Worm (Caenorhabditis elegans) whole organism, young adult: ENCODE measurements around the gene Y7A5A.1.
A peak's percentile ranks its signal among the peaks of the same experiment; 100 is the strongest.

Experiments
- F23B12.7 ChIP-seq: sonication (generic microtip); optimal IDR thresholded peaks from 2 replicates; lab custom pipeline; 2017; ENCODE audit warnings: missing genetic modification characterization, mild to moderate bottlenecking, missing compliant biosample characterization, antibody characterized with exemption, moderate library complexity; ENCODE audit not compliant: insufficient read depth
- F33H1.4 ChIP-seq: fragments of 200-800 bp; sonication (Bioruptor generic); IDR thresholded peaks from 2 replicates; pipeline ENCODE4 v1.3.6; 2022; ENCODE audit warnings: missing genetic modification reagents, missing genetic modification characterization, missing compliant biosample characterization
- F39B2.1 ChIP-seq: fragments of 200-800 bp; sonication (Bioruptor generic); IDR thresholded peaks from 2 replicates; pipeline ENCODE4 v1.3.6; 2022; ENCODE audit warnings: missing genetic modification reagents, missing genetic modification characterization, missing compliant biosample characterization
- F57C9.4 ChIP-seq: sonication (generic microtip); optimal IDR thresholded peaks from 2 replicates; lab custom pipeline; 2017; ENCODE audit warnings: mild to moderate bottlenecking, missing genetic modification characterization, missing compliant biosample characterization
- T07F8.4 ChIP-seq: sonication (generic microtip); optimal IDR thresholded peaks from 2 replicates; lab custom pipeline; 2016; ENCODE audit warnings: mild to moderate bottlenecking, missing genetic modification characterization, moderate library complexity, missing compliant biosample characterization
- T26A5.8 ChIP-seq: sonication (generic microtip); optimal IDR thresholded peaks from 2 replicates; lab custom pipeline; 2016; ENCODE audit warnings: missing genetic modification characterization, missing compliant biosample characterization
- Y53F4B.3 ChIP-seq: fragments of 200-800 bp; sonication (Bioruptor generic); IDR thresholded peaks from 2 replicates; pipeline ENCODE4 v1.3.6; 2022; ENCODE audit warnings: missing genetic modification reagents, missing genetic modification characterization, missing compliant biosample characterization
- Y79H2A.3 ChIP-seq: fragments of 200-800 bp; sonication (Bioruptor generic); conservative IDR thresholded peaks from 2 replicates; pipeline ENCODE4 v1.3.6; 2022; ENCODE audit warnings: missing genetic modification reagents, missing genetic modification characterization, missing compliant biosample characterization
- ZK185.1 ChIP-seq: sonication (generic microtip); optimal IDR thresholded peaks from 2 replicates; lab custom pipeline; 2016; ENCODE audit warnings: mild to moderate bottlenecking, missing genetic modification characterization, missing compliant biosample characterization; ENCODE audit not compliant: poor library complexity, severe bottlenecking
- akir-1 ChIP-seq: fragments of 200-800 bp; sonication (Bioruptor generic); optimal IDR thresholded peaks from 2 replicates; lab custom pipeline; 2018; ENCODE audit warnings: mild to moderate bottlenecking, missing genetic modification characterization, moderate library complexity, missing compliant biosample characterization
- ama-1 ChIP-seq, 3 experiments: fragments of 150-350 bp in 1 of 3; sonication (generic microtip) in 2 of 3; optimal IDR thresholded peaks; 2 replicates each; lab custom pipeline; 2014 to 2018; ENCODE audit warnings: missing biosample characterization in 2 of 3, missing genetic modification characterization in 2 of 3, missing genetic modification reagents in 2 of 3
- aptf-2 ChIP-seq: fragments of 200-800 bp; sonication (Bioruptor generic); conservative IDR thresholded peaks from 2 replicates; pipeline ENCODE4 v1.3.6; 2022; ENCODE audit warnings: missing genetic modification reagents, missing genetic modification characterization, missing compliant biosample characterization
- athp-1 ChIP-seq: sonication (generic microtip); optimal IDR thresholded peaks from 2 replicates; lab custom pipeline; 2017; ENCODE audit warnings: mild to moderate bottlenecking, missing genetic modification characterization, missing compliant biosample characterization
- attf-3 ChIP-seq: fragments of 200-800 bp; sonication (Bioruptor generic); conservative IDR thresholded peaks from 2 replicates; pipeline ENCODE4 v1.3.6; 2022; ENCODE audit warnings: missing genetic modification reagents, missing genetic modification characterization, missing compliant biosample characterization
- attf-5 ChIP-seq: fragments of 200-800 bp; sonication (Bioruptor generic); optimal IDR thresholded peaks from 2 replicates; lab custom pipeline; 2018; ENCODE audit warnings: mild to moderate bottlenecking, missing genetic modification characterization, missing compliant biosample characterization
- attf-6 ChIP-seq: fragments of 200-800 bp; sonication (Bioruptor generic); IDR thresholded peaks from 2 replicates; pipeline ENCODE4 v1.3.6; 2022; ENCODE audit warnings: missing genetic modification reagents, missing genetic modification characterization, missing compliant biosample characterization
- cebp-2 ChIP-seq: fragments of 200-800 bp; sonication (Bioruptor generic); IDR thresholded peaks from 2 replicates; pipeline ENCODE4 v1.3.6; 2022; ENCODE audit warnings: missing genetic modification characterization, missing compliant biosample characterization
- ceh-100 ChIP-seq: fragments of 200-800 bp; sonication (Bioruptor generic); IDR thresholded peaks from 2 replicates; pipeline ENCODE4 v1.3.6; 2022; ENCODE audit warnings: missing genetic modification reagents, missing genetic modification characterization, missing compliant biosample characterization
- ceh-27 ChIP-seq: fragments of 200-800 bp; sonication (Bioruptor generic); optimal IDR thresholded peaks from 2 replicates; lab custom pipeline; 2018; ENCODE audit warnings: mild to moderate bottlenecking, missing genetic modification characterization, moderate library complexity, missing compliant biosample characterization
- ceh-58 ChIP-seq: fragments of 200-800 bp; sonication (Bioruptor generic); IDR thresholded peaks from 2 replicates; pipeline ENCODE4 v1.3.6; 2022; ENCODE audit warnings: missing genetic modification characterization, missing compliant biosample characterization
- chd-7 ChIP-seq: sonication (generic microtip); optimal IDR thresholded peaks from 2 replicates; lab custom pipeline; 2016; ENCODE audit warnings: mild to moderate bottlenecking, missing genetic modification characterization, moderate library complexity, missing compliant biosample characterization
- egl-44 ChIP-seq: fragments of 200-800 bp; sonication (Bioruptor generic); IDR thresholded peaks from 2 replicates; pipeline ENCODE4 v1.3.6; 2022; ENCODE audit warnings: missing genetic modification reagents, missing genetic modification characterization, missing compliant biosample characterization
- ekl-4 ChIP-seq: fragments of 200-800 bp; sonication (Bioruptor generic); IDR thresholded peaks from 2 replicates; pipeline ENCODE4 v1.3.6; 2022; ENCODE audit warnings: missing genetic modification reagents, missing genetic modification characterization, missing compliant biosample characterization
- fkh-3 ChIP-seq: sonication (generic microtip); optimal IDR thresholded peaks from 2 replicates; lab custom pipeline; 2016; ENCODE audit warnings: mild to moderate bottlenecking, missing genetic modification characterization, missing compliant biosample characterization
- gei-17 ChIP-seq: fragments of 200-800 bp; sonication (Bioruptor generic); optimal IDR thresholded peaks from 2 replicates; lab custom pipeline; 2018; ENCODE audit warnings: mild to moderate bottlenecking, missing genetic modification characterization, missing compliant biosample characterization
- him-1 ChIP-seq: sonication (generic microtip); optimal IDR thresholded peaks from 2 replicates; lab custom pipeline; 2016; ENCODE audit warnings: missing genotype, missing genetic modification reagents, missing genetic modification characterization, missing compliant biosample characterization
- hlh-26 ChIP-seq: fragments of 200-800 bp; sonication (Bioruptor generic); conservative IDR thresholded peaks from 2 replicates; pipeline ENCODE4 v1.3.6; 2022; ENCODE audit warnings: missing genetic modification reagents, missing genetic modification characterization, missing compliant biosample characterization
- hmg-1.2 ChIP-seq: fragments of 200-800 bp; sonication (Bioruptor generic); IDR thresholded peaks from 2 replicates; pipeline ENCODE4 v1.3.6; 2022; ENCODE audit warnings: missing genetic modification reagents, missing genetic modification characterization, missing compliant biosample characterization
- let-607 ChIP-seq, 2 experiments: fragments of 200-800 bp in 1 of 2; sonication (Bioruptor generic) in 1 of 2; sonication (generic microtip) in 1 of 2; optimal IDR thresholded peaks; 2 replicates each; lab custom pipeline; 2016 to 2018; ENCODE audit warnings: mild to moderate bottlenecking in 2 of 2, missing compliant biosample characterization in 2 of 2, missing genetic modification characterization in 2 of 2, moderate library complexity in 2 of 2, missing genotype in 1 of 2
- lin-26 ChIP-seq: fragments of 200-800 bp; sonication (Bioruptor generic); IDR thresholded peaks from 2 replicates; pipeline ENCODE4 v1.3.6; 2022; ENCODE audit warnings: missing genetic modification reagents, missing genetic modification characterization, missing compliant biosample characterization
- lin-40 ChIP-seq: sonication (generic microtip); optimal IDR thresholded peaks from 2 replicates; lab custom pipeline; 2016; ENCODE audit warnings: missing genetic modification characterization, mild to moderate bottlenecking, missing compliant biosample characterization, missing genotype, missing genetic modification reagents
- lir-1 ChIP-seq: fragments of 200-800 bp; sonication (Bioruptor generic); conservative IDR thresholded peaks from 2 replicates; pipeline ENCODE4 v1.3.6; 2022; ENCODE audit warnings: missing genetic modification reagents, missing genetic modification characterization, missing compliant biosample characterization
- lsl-1 ChIP-seq: fragments of 200-800 bp; sonication (Bioruptor generic); optimal IDR thresholded peaks from 2 replicates; lab custom pipeline; 2018; ENCODE audit warnings: mild to moderate bottlenecking, missing genetic modification characterization, moderate library complexity, missing compliant biosample characterization
- mcd-1 ChIP-seq: fragments of 200-800 bp; sonication (Bioruptor generic); IDR thresholded peaks from 2 replicates; pipeline ENCODE4 v1.3.6; 2022; ENCODE audit warnings: missing genetic modification reagents, missing genetic modification characterization, missing compliant biosample characterization
- mel-28 ChIP-seq: sonication (generic microtip); optimal IDR thresholded peaks from 2 replicates; lab custom pipeline; 2016; ENCODE audit warnings: borderline replicate concordance, mild to moderate bottlenecking, missing genetic modification characterization, missing compliant biosample characterization
- nhr-27 ChIP-seq: fragments of 200-800 bp; sonication (Bioruptor generic); optimal IDR thresholded peaks from 2 replicates; lab custom pipeline; 2018; ENCODE audit warnings: mild to moderate bottlenecking, missing genetic modification characterization, moderate library complexity, missing compliant biosample characterization
- nhr-80 ChIP-seq: sonication (generic microtip); optimal IDR thresholded peaks from 2 replicates; lab custom pipeline; 2016; ENCODE audit warnings: missing genetic modification characterization, missing compliant biosample characterization
- nhr-90 ChIP-seq: sonication (generic microtip); optimal IDR thresholded peaks from 2 replicates; lab custom pipeline; 2016; ENCODE audit warnings: missing genotype, mild to moderate bottlenecking, missing genetic modification characterization, missing compliant biosample characterization
- pbrm-1 ChIP-seq: fragments of 200-800 bp; sonication (Bioruptor generic); IDR thresholded peaks from 2 replicates; pipeline ENCODE4 v1.3.6; 2022; ENCODE audit warnings: missing genetic modification reagents, missing genetic modification characterization, missing compliant biosample characterization
- repo-1 ChIP-seq: sonication (generic microtip); optimal IDR thresholded peaks from 2 replicates; lab custom pipeline; 2017; ENCODE audit warnings: mild to moderate bottlenecking, missing genetic modification characterization, missing compliant biosample characterization
- sdz-38 ChIP-seq: sonication (generic microtip); optimal IDR thresholded peaks from 2 replicates; lab custom pipeline; 2016; ENCODE audit warnings: missing genotype, missing genetic modification characterization, missing compliant biosample characterization
- sea-2 ChIP-seq: fragments of 200-800 bp; sonication (Bioruptor generic); IDR thresholded peaks from 2 replicates; pipeline ENCODE4 v1.3.6; 2022; ENCODE audit warnings: missing genetic modification characterization, missing compliant biosample characterization
- snpc-1.1 ChIP-seq: sonication (generic microtip); optimal IDR thresholded peaks from 2 replicates; lab custom pipeline; 2017; ENCODE audit warnings: missing genetic modification characterization, mild to moderate bottlenecking, missing compliant biosample characterization, antibody characterized with exemption, moderate library complexity, missing genotype, missing genetic modification reagents; ENCODE audit not compliant: insufficient read depth
- tbx-9 ChIP-seq: sonication (generic microtip); optimal IDR thresholded peaks from 2 replicates; lab custom pipeline; 2016; ENCODE audit warnings: borderline replicate concordance, missing genetic modification characterization, inconsistent platforms, missing compliant biosample characterization
- tlf-1 ChIP-seq: fragments of 200-800 bp; sonication (Bioruptor generic); optimal IDR thresholded peaks from 2 replicates; lab custom pipeline; 2018; ENCODE audit warnings: mild to moderate bottlenecking, missing genetic modification characterization, missing compliant biosample characterization
- unc-130 ChIP-seq: sonication (generic microtip); optimal IDR thresholded peaks from 2 replicates; lab custom pipeline; 2016; ENCODE audit warnings: missing genetic modification reagents, missing genetic modification characterization, missing compliant biosample characterization
- zfh-2 ChIP-seq: fragments of 200-800 bp; sonication (Bioruptor generic); conservative IDR thresholded peaks from 2 replicates; pipeline ENCODE4 v1.3.6; 2022; ENCODE audit warnings: missing genetic modification reagents, missing genetic modification characterization, missing compliant biosample characterization
- ztf-25 ChIP-seq: fragments of 200-800 bp; sonication (Bioruptor generic); IDR thresholded peaks from 2 replicates; pipeline ENCODE4 v1.3.6; 2022; ENCODE audit warnings: missing genetic modification reagents, missing genetic modification characterization, missing compliant biosample characterization
- ztf-6 ChIP-seq: fragments of 200-800 bp; sonication (Bioruptor generic); IDR thresholded peaks from 2 replicates; pipeline ENCODE4 v1.3.6; 2022; ENCODE audit warnings: missing genetic modification reagents, missing genetic modification characterization, missing compliant biosample characterization

Y7A5A.1 gene

DNA sequence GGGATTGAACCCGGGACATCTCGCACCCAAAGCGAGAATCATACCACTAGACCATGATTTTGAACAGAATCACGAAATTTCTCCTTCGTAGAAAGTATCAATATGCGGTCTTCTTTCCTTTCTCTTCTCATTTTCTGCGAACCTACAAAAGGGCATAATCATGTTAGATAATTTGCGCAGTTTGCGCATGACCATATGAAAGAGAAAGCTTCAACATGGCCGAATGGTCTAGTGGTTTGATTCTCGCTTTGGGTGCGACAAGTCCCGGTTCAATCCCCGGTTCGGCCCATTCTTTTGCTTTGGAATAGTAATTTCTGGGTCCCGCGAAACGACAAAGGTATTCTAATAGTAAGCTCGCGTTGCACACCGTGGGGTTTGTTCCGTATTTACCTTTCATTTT lies 23.5 kb downstream of the Y7A5A.1 start (continued):
- no peak for TF ChIP-seq repo-1 (tag; lab: Kevin White, UChicago)
- TF ChIP-seq zfh-2 (GFP tag; lab: Robert Waterston, UW) = no peak
- TF ChIP-seq T07F8.4 = no peak
- no peak for TF ChIP-seq aptf-2 (GFP tag; lab: Robert Waterston, UW)
- no peak for TF ChIP-seq athp-1 (tag; lab: Kevin White, UChicago)
- TF ChIP-seq attf-5 (GFP tag; lab: Kevin White, UChicago) = no peak
- no peak for TF ChIP-seq akir-1
- no peak for TF ChIP-seq fkh-3
- TF ChIP-seq tlf-1 = no peak
- TF ChIP-seq unc-130 (GFP tag; lab: Kevin White, UChicago) = no peak
- no peak for TF ChIP-seq pbrm-1
- no peak for TF ChIP-seq cebp-2 (GFP tag; lab: Robert Waterston, UW)
- peak; percentile 9 for TF ChIP-seq lin-40 (tag; lab: Kevin White, UChicago)
- no peak for TF ChIP-seq attf-3
- TF ChIP-seq him-1 = no peak
- no peak for TF ChIP-seq F39B2.1 (GFP tag; lab: Robert Waterston, UW)
- 0 out of 2 replicates have a peak, but pooled peaks have one; percentile 10 for TF ChIP-seq ceh-100 (GFP tag; lab: Robert Waterston, UW)
- TF ChIP-seq lir-1 (GFP tag; lab: Robert Waterston, UW) = no peak
- no peak for TF ChIP-seq nhr-27
- TF ChIP-seq nhr-80 (tag; lab: Kevin White, UChicago) = no peak
- TF ChIP-seq hlh-26 = no peak
- TF ChIP-seq F57C9.4 (tag; lab: Kevin White, UChicago) = no peak
- no peak for TF ChIP-seq lsl-1 (GFP tag; lab: Kevin White, UChicago)
- TF ChIP-seq sea-2 (GFP tag; lab: Robert Waterston, UW) = no peak
- no peak for TF ChIP-seq nhr-90 (tag; lab: Kevin White, UChicago)
- no peak for TF ChIP-seq ceh-58 (GFP tag; lab: Robert Waterston, UW)
- no peak for TF ChIP-seq chd-7
- TF ChIP-seq mcd-1 = 0 out of 2 replicates have a peak, but pooled peaks have one; percentile 17
- TF ChIP-seq ztf-25 (GFP tag; lab: Robert Waterston, UW) = no peak
- TF ChIP-seq Y79H2A.3 (GFP tag; lab: Robert Waterston, UW) = no peak
- peak; percentile 35; the same call in 1 of the 2 replicates for TF ChIP-seq lin-26 (GFP tag; lab: Robert Waterston, UW)
- TF ChIP-seq F33H1.4 (GFP tag; lab: Robert Waterston, UW) = no peak
- no peak for TF ChIP-seq tbx-9 (tag; lab: Kevin White, UChicago)
- TF ChIP-seq sdz-38 (tag; lab: Kevin White, UChicago) = no peak
- TF ChIP-seq let-607 (tag; optimal IDR thresholded peaks at IDR 0.05; lab: Kevin White, UChicago) = no peak
- no peak for TF ChIP-seq ztf-6
- TF ChIP-seq T26A5.8 (tag; lab: Kevin White, UChicago) = no peak
- no peak for TF ChIP-seq mel-28 (tag; lab: Kevin White, UChicago)
- no peak for TF ChIP-seq Y53F4B.3 (GFP tag; lab: Robert Waterston, UW)
- no peak for TF ChIP-seq snpc-1.1
- TF ChIP-seq ekl-4 = no peak
- TF ChIP-seq F23B12.7 = no peak
- no peak for TF ChIP-seq egl-44 (GFP tag; lab: Robert Waterston, UW)
- TF ChIP-seq attf-6 (GFP tag; lab: Robert Waterston, UW) = peak; percentile 41
- peak; percentile 56 for TF ChIP-seq ZK185.1 (tag; lab: Kevin White, UChicago)
- no peak for TF ChIP-seq ceh-27
- no peak for TF ChIP-seq ama-1 (optimal IDR thresholded peaks at IDR 0.05; lab: Kevin White, UChicago)
- no peak for TF ChIP-seq ama-1 (GFP tag; optimal IDR thresholded peaks at IDR 0.05; lab: Kevin White, UChicago)
- peak; percentile 36 for TF ChIP-seq hmg-1.2 (GFP tag; lab: Robert Waterston, UW)
- TF ChIP-seq gei-17 (GFP tag; lab: Kevin White, UChicago) = no peak
